Worm (Caenorhabditis elegans) whole organism, L1 larva: Measurements from ENCODE around the gene exos-7.

Experiments
- ceh-82 ChIP-seq, 3 experiments: fragments of 150-350 bp in 1 of 3; sonication (generic microtip) in 2 of 3; optimal IDR thresholded peaks; 2 replicates each; lab custom pipeline; 2014 to 2017; ENCODE audit warnings: missing biosample characterization in 3 of 3, missing genetic modification characterization in 3 of 3
- ces-1 ChIP-seq: fragments of 150-350 bp; optimal IDR thresholded peaks from 2 replicates; lab custom pipeline; 2014; ENCODE audit warnings: missing biosample characterization, missing genetic modification reagents, missing genetic modification characterization
- dpl-1 ChIP-seq, 3 experiments: fragments of 150-350 bp in 2 of 3; sonication (generic microtip) in 1 of 3; optimal IDR thresholded peaks; 2 replicates each; lab custom pipeline; 2014 to 2017; ENCODE audit warnings: missing biosample characterization in 3 of 3, missing genetic modification characterization in 3 of 3, missing genetic modification reagents in 3 of 3
- elt-2 ChIP-seq: sonication (generic microtip); optimal IDR thresholded peaks from 2 replicates; lab custom pipeline; 2016; ENCODE audit warnings: missing genetic modification characterization, mild to moderate bottlenecking, inconsistent platforms, missing compliant biosample characterization, missing genetic modification reagents
- jun-1 ChIP-seq: fragments of 150-350 bp; optimal IDR thresholded peaks from 2 replicates; lab custom pipeline; 2014; ENCODE audit warnings: missing biosample characterization, missing genetic modification reagents, missing genetic modification characterization
- lin-39 ChIP-seq: fragments of 150-350 bp; optimal IDR thresholded peaks from 2 replicates; lab custom pipeline; 2014; ENCODE audit warnings: missing biosample characterization, missing genetic modification reagents, missing genetic modification characterization
- nhr-19 ChIP-seq: fragments of 200-800 bp; sonication (Bioruptor generic); conservative IDR thresholded peaks from 2 replicates; pipeline ENCODE4 v1.3.6; 2022; ENCODE audit warnings: missing genetic modification characterization, missing compliant biosample characterization
- nhr-237 ChIP-seq: fragments of 150-350 bp; optimal IDR thresholded peaks from 2 replicates; lab custom pipeline; 2014; ENCODE audit warnings: missing biosample characterization, missing genetic modification characterization
- nhr-77 ChIP-seq: fragments of 150-350 bp; optimal IDR thresholded peaks from 2 replicates; lab custom pipeline; 2014; ENCODE audit warnings: missing biosample characterization, missing genetic modification characterization
- sup-37 ChIP-seq: fragments of 200-800 bp; sonication (Bioruptor generic); optimal IDR thresholded peaks from 2 replicates; lab custom pipeline; 2018; ENCODE audit warnings: mild to moderate bottlenecking, missing genetic modification characterization, missing compliant biosample characterization
- unc-62 ChIP-seq: fragments of 150-350 bp; optimal IDR thresholded peaks from 2 replicates; lab custom pipeline; 2014; ENCODE audit warnings: missing biosample characterization, missing genetic modification reagents, missing genetic modification characterization
- zag-1 ChIP-seq: fragments of 150-350 bp; optimal IDR thresholded peaks from 2 replicates; lab custom pipeline; 2014; ENCODE audit warnings: missing biosample characterization, missing genetic modification characterization

ce11 chrV:20820033-20820432 is 18.6 kb upstream of the exos-7 start, which contains the start of gene T03D8.6:
- TF ChIP-seq sup-37 (GFP tag; lab: Kevin White, UChicago) (no peak), lin-39 (tag; lab: Kevin White, UChicago) (no peak), nhr-237 (tag; lab: Kevin White, UChicago) (no peak), ces-1 (GFP tag; lab: Kevin White, UChicago) (no peak), zag-1 (tag; lab: Kevin White, UChicago) (no peak), nhr-77 (tag; lab: Kevin White, UChicago) (no peak), ceh-82 (tag; optimal IDR thresholded peaks at IDR 0.05; lab: Kevin White, UChicago) (no peak), jun-1 (no peak), unc-62 (GFP tag; lab: Kevin White, UChicago) (no peak), dpl-1 (GFP tag; optimal IDR thresholded peaks at IDR 0.05; lab: Kevin White, UChicago) (no peak), elt-2 (tag; lab: Kevin White, UChicago) (no peak), nhr-19 (GFP tag; lab: Robert Waterston, UW) (no peak)
